Worm (Caenorhabditis elegans): Measurements from ENCODE around the gene noca-2.

Gene noca-2

ce11 chrX:11650751-11651150, 16.2 kb upstream of the noca-2 start, which contains the start of gene cutl-11:
TSS of gene cutl-11 (minus strand) at chrX:11650851.
- no peak for TF ChIP-seq unc-62 (GFP tag; optimal IDR thresholded peaks at IDR 0.05)

- TF ChIP-seq unc-62 (GFP tag; optimal IDR thresholded peaks at IDR 0.05): no peak
Observed at ce11 chrX:11656519-11657006, 10.4 kb upstream of the noca-2 start, which contains the start of gene T04F8.2. TSS of gene T04F8.2 (minus strand) at chrX:11656569.

ce11 chrX:11658331-11658730, 8.6 kb upstream of the noca-2 start, which contains the start of gene T04F8.3:
TSS of gene T04F8.3 (plus strand) at chrX:11658631.
- TF ChIP-seq unc-62 (GFP tag; optimal IDR thresholded peaks at IDR 0.05): no peak

- TF ChIP-seq unc-62 (GFP tag; optimal IDR thresholded peaks at IDR 0.05): no peak
Observed at ce11 chrX:11661625-11662024, 5.3 kb upstream of the noca-2 start, which contains the start of gene sfxn-1.5. TSS of gene sfxn-1.5 (minus strand) at chrX:11661660.

ce11 chrX:11662069-11662468, 4.9 kb upstream of the noca-2 start:
- no peak for TF ChIP-seq unc-62 (GFP tag; optimal IDR thresholded peaks at IDR 0.05)

ce11 chrX:11662557-11662956, 4.4 kb upstream of the noca-2 start:
- TF ChIP-seq unc-62 (GFP tag; optimal IDR thresholded peaks at IDR 0.05): no peak

- no peak for TF ChIP-seq unc-62 (GFP tag; optimal IDR thresholded peaks at IDR 0.05)
Observed at ce11 chrX:11664184-11664583, 2.7 kb upstream of the noca-2 start.

ce11 chrX:11665522-11666017, 1.4 kb upstream of the noca-2 start:
- TF ChIP-seq unc-62 (GFP tag; optimal IDR thresholded peaks at IDR 0.05): no peak

- TF ChIP-seq unc-62 (GFP tag; optimal IDR thresholded peaks at IDR 0.05): no peak
Observed at ce11 chrX:11673063-11673759, 6.3 kb downstream of the noca-2 start.

ce11 chrX:11675573-11675972, 8.6 kb downstream of the noca-2 start:
- no peak for TF ChIP-seq unc-62 (GFP tag; optimal IDR thresholded peaks at IDR 0.05)

ce11 chrX:11679211-11679977, 12.5 kb downstream of the noca-2 start:
- no peak for TF ChIP-seq unc-62 (GFP tag; optimal IDR thresholded peaks at IDR 0.05)

ce11 chrX:11680851-11681250, 13.9 kb downstream of the noca-2 start, which contains the start of gene T04F8.7:
TSS of gene T04F8.7 (minus strand) at chrX:11680980.
- no peak for TF ChIP-seq unc-62 (GFP tag; optimal IDR thresholded peaks at IDR 0.05)

- TF ChIP-seq unc-62 (GFP tag; optimal IDR thresholded peaks at IDR 0.05): no peak
Observed at ce11 chrX:11684261-11684660, 17.3 kb downstream of the noca-2 start, which contains the start of gene hnd-1. TSS of gene hnd-1 (plus strand) at chrX:11684561.

ce11 chrX:11687836-11688319, 21.0 kb downstream of the noca-2 start, which contains the start of gene C44C10.7:
TSS of gene C44C10.7 (minus strand) at chrX:11688269.
- no peak for TF ChIP-seq unc-62 (GFP tag; optimal IDR thresholded peaks at IDR 0.05)

ce11 chrX:11690014-11690591, 23.2 kb downstream of the noca-2 start, which contains the start of the genes C44C10.10 and C44C10.5:
TSS of gene C44C10.10 (plus strand) at chrX:11690314.
TSS of gene C44C10.5 (plus strand) at chrX:11690541.
- TF ChIP-seq unc-62 (GFP tag; optimal IDR thresholded peaks at IDR 0.05): no peak

ce11 chrX:11693092-11693491, 26.2 kb downstream of the noca-2 start, which contains the start of gene smcl-1:
TSS of gene smcl-1 (plus strand) at chrX:11693464.
- no peak for TF ChIP-seq unc-62 (GFP tag; optimal IDR thresholded peaks at IDR 0.05)

All from whole organism, dauer.